In genomic region chrII:11599751-11600150, ce11 we compare ENCODE assay signal across 2 worm cellular contexts.
A peak's percentile ranks its signal among the peaks of the same experiment; 100 is the strongest.
TF ChIP-seq lines count a peak whose summit lies in the region.

Gene npp-5 (minus strand): TSS chrII:11599809.

TF ChIP-seq in whole organism, L1 larva, 84 proteins besides CTCF, POLR2A, EP300 and RAD21 (continued from another document):
- TF ChIP-seq aly-2 (tag; optimal IDR thresholded peaks at IDR 0.05; lab: Kevin White, UChicago): no peak
- TF ChIP-seq hlh-17 (GFP tag; optimal IDR thresholded peaks at IDR 0.05; lab: Kevin White, UChicago; ENCODE audit: borderline replicate concordance): no peak
- no peak for TF ChIP-seq dsc-1 (tag; optimal IDR thresholded peaks at IDR 0.05; lab: Kevin White, UChicago)
- no peak for TF ChIP-seq nhr-20 (tag; optimal IDR thresholded peaks at IDR 0.05; lab: Kevin White, UChicago)
- TF ChIP-seq nhr-11 (tag; optimal IDR thresholded peaks at IDR 0.05; lab: Kevin White, UChicago): no peak
- TF ChIP-seq vab-15 (tag; optimal IDR thresholded peaks at IDR 0.05; lab: Kevin White, UChicago): no peak
- TF ChIP-seq nhr-47 (tag; optimal IDR thresholded peaks at IDR 0.05; lab: Kevin White, UChicago): peak; percentile 24
- TF ChIP-seq lsy-2 (tag; optimal IDR thresholded peaks at IDR 0.05; lab: Kevin White, UChicago): peak; percentile 20 to 65
- TF ChIP-seq xbp-1 (tag; optimal IDR thresholded peaks at IDR 0.05; lab: Kevin White, UChicago): peak; percentile 2
- no peak for TF ChIP-seq tlp-1 (tag; optimal IDR thresholded peaks at IDR 0.05; lab: Kevin White, UChicago)
- peak; percentile 20 for TF ChIP-seq lin-15B (tag; optimal IDR thresholded peaks at IDR 0.05; lab: Kevin White, UChicago)
- peak; percentile 20 for TF ChIP-seq snu-23 (GFP tag; optimal IDR thresholded peaks at IDR 0.05; lab: Kevin White, UChicago)
- TF ChIP-seq nhr-71 (tag; optimal IDR thresholded peaks at IDR 0.05; lab: Kevin White, UChicago): peak; percentile 52
- peak; percentile 10 for TF ChIP-seq lin-14 (GFP tag; optimal IDR thresholded peaks at IDR 0.05; lab: Kevin White, UChicago)
- peak; percentile 83 to 91 (median 90) for TF ChIP-seq dpl-1 (GFP tag; optimal IDR thresholded peaks at IDR 0.05; lab: Kevin White, UChicago)
- TF ChIP-seq lin-35 (GFP tag; optimal IDR thresholded peaks at IDR 0.05; lab: Kevin White, UChicago): peak; percentile 78 to 96
- TF ChIP-seq pqm-1 (tag; optimal IDR thresholded peaks at IDR 0.05; lab: Kevin White, UChicago): no peak
- TF ChIP-seq elt-3 (tag; optimal IDR thresholded peaks at IDR 0.05; lab: Kevin White, UChicago): no peak
- TF ChIP-seq zag-1 (tag; optimal IDR thresholded peaks at IDR 0.05; lab: Kevin White, UChicago): no peak

TF ChIP-seq in whole organism, L2 larva, 48 proteins besides CTCF, POLR2A, EP300 and RAD21 (continued from another document):
- TF ChIP-seq sma-9 (GFP tag; optimal IDR thresholded peaks at IDR 0.05; lab: Kevin White, UChicago): no peak
- no peak for TF ChIP-seq sma-9 (tag; optimal IDR thresholded peaks at IDR 0.05; lab: Kevin White, UChicago)
- TF ChIP-seq C34F6.9 (tag; optimal IDR thresholded peaks at IDR 0.05; lab: Kevin White, UChicago): peak; percentile 50
- no peak for TF ChIP-seq Y55F3AM.14 (GFP tag; optimal IDR thresholded peaks at IDR 0.05; lab: Kevin White, UChicago)
- no peak for TF ChIP-seq R02D3.7 (tag; optimal IDR thresholded peaks at IDR 0.05; lab: Kevin White, UChicago)
- TF ChIP-seq nhr-12 (tag; optimal IDR thresholded peaks at IDR 0.05; lab: Kevin White, UChicago): no peak
- no peak for TF ChIP-seq blmp-1 (tag; optimal IDR thresholded peaks at IDR 0.05; lab: Kevin White, UChicago; ENCODE audit: insufficient read depth)
